Worm (Caenorhabditis elegans): ENCODE results near the gene zipt-2.3.

ce11 chrII:13763009-13763468 is 47.4 kb upstream of the zipt-2.3 start, which contains the start of gene arrd-11:
- TF ChIP-seq ces-1 (GFP tag; optimal IDR thresholded peaks at IDR 0.05): no peak
- TF ChIP-seq tbx-8 (GFP tag; optimal IDR thresholded peaks at IDR 0.05): no peak
- TF ChIP-seq mab-5 (tag; optimal IDR thresholded peaks at IDR 0.05): no peak
- no peak for TF ChIP-seq bed-3 (GFP tag; optimal IDR thresholded peaks at IDR 0.05)
- TF ChIP-seq elt-1 (tag; optimal IDR thresholded peaks at IDR 0.05; ENCODE audit: borderline replicate concordance, insufficient read depth): no peak
- TF ChIP-seq lin-13 (tag; optimal IDR thresholded peaks at IDR 0.05): no peak
